Fruit fly (Drosophila melanogaster) whole organism, embryonic: Measurements from ENCODE around the gene Fitm.
A peak's percentile ranks its signal among the peaks of the same experiment; 100 is the strongest.

ENCODE experiments used
- C15 ChIP-seq: fragments of 200-800 bp; sonication (Bioruptor generic); IDR thresholded peaks from 3 replicates; pipeline ENCODE4 v1.3.6; 2022; ENCODE audit warnings: missing biosample characterization, missing genetic modification characterization
- CG10321 ChIP-seq: fragments of 200-800 bp; sonication (Bioruptor generic); IDR thresholded peaks from 2 replicates; pipeline ENCODE4 v1.3.6; 2022; ENCODE audit warnings: missing biosample characterization, missing genetic modification characterization
- CG12071 ChIP-seq: fragments of 200-800 bp; sonication (Bioruptor generic); optimal IDR thresholded peaks from 3 replicates; lab custom pipeline; 2018; ENCODE audit warnings: missing biosample characterization, mild to moderate bottlenecking, missing genetic modification characterization
- CG13123 ChIP-seq: fragments of 200-800 bp; sonication (Bioruptor generic); optimal IDR thresholded peaks from 2 replicates; lab custom pipeline; 2016; ENCODE audit warnings: missing biosample characterization, missing genetic modification characterization
- CG13296 ChIP-seq: fragments of 200-800 bp; sonication (Bioruptor generic); optimal IDR thresholded peaks from 3 replicates; lab custom pipeline; 2018; ENCODE audit warnings: missing biosample characterization, mild to moderate bottlenecking, missing genetic modification characterization
- CG15073 ChIP-seq: fragments of 200-800 bp; sonication (Bioruptor generic); optimal IDR thresholded peaks from 2 replicates; lab custom pipeline; 2016; ENCODE audit warnings: missing biosample characterization, missing genetic modification characterization
- CG30431 ChIP-seq: fragments of 200-800 bp; sonication (Bioruptor generic); optimal IDR thresholded peaks from 2 replicates; lab custom pipeline; 2017; ENCODE audit warnings: missing biosample characterization, missing genetic modification characterization
- CG32772 ChIP-seq: fragments of 200-800 bp; sonication (Bioruptor generic); IDR thresholded peaks from 2 replicates; pipeline ENCODE4 v1.3.6; 2022; ENCODE audit warnings: missing biosample characterization, missing genetic modification characterization
- CG33213 ChIP-seq: fragments of 200-800 bp; sonication (Bioruptor generic); optimal IDR thresholded peaks from 3 replicates; lab custom pipeline; 2016; ENCODE audit warnings: missing biosample characterization, missing genetic modification characterization
- CG34422 ChIP-seq: fragments of 200-800 bp; sonication (Bioruptor generic); IDR thresholded peaks from 3 replicates; pipeline ENCODE4 v1.3.6; 2022; ENCODE audit warnings: missing biosample characterization, missing genetic modification characterization
- CG3726 ChIP-seq: fragments of 200-800 bp; sonication (Bioruptor generic); IDR thresholded peaks from 3 replicates; pipeline ENCODE4, ENCODE4 v1.3.6; 2022; ENCODE audit warnings: missing biosample characterization, missing genetic modification characterization
- CG3995 ChIP-seq: fragments of 200-800 bp; sonication (Bioruptor generic); optimal IDR thresholded peaks from 3 replicates; lab custom pipeline; 2016; ENCODE audit warnings: missing biosample characterization, missing genetic modification characterization
- CG4424 ChIP-seq: fragments of 200-800 bp; sonication (Bioruptor generic); optimal IDR thresholded peaks from 3 replicates; lab custom pipeline; 2016; ENCODE audit warnings: missing biosample characterization, missing genetic modification characterization
- CG4617 ChIP-seq: fragments of 200-800 bp; sonication (Bioruptor generic); optimal IDR thresholded peaks from 3 replicates; lab custom pipeline; 2016; ENCODE audit warnings: missing biosample characterization, missing genetic modification characterization, borderline replicate concordance
- CG6272 ChIP-seq: fragments of 200-800 bp; sonication (Bioruptor generic); IDR thresholded peaks from 2 replicates; pipeline ENCODE4 v1.3.6; 2022; ENCODE audit warnings: missing biosample characterization, missing genetic modification characterization
- CG6683 ChIP-seq: fragments of 200-800 bp; sonication (Bioruptor generic); optimal IDR thresholded peaks from 2 replicates; lab custom pipeline; 2017; ENCODE audit warnings: missing biosample characterization, mild to moderate bottlenecking, missing genetic modification characterization, missing genetic modification reagents
- CG7372 ChIP-seq: fragments of 200-800 bp; sonication (Bioruptor generic); IDR thresholded peaks from 2 replicates; pipeline ENCODE4 v1.3.6; 2022; ENCODE audit warnings: missing biosample characterization, missing genetic modification characterization
- CG7963 ChIP-seq: fragments of 200-800 bp; sonication (Bioruptor generic); IDR thresholded peaks from 3 replicates; pipeline ENCODE4 v1.3.6; 2022; ENCODE audit warnings: missing biosample characterization, missing genetic modification characterization; ENCODE audit not compliant: partially characterized antibody
- CG9437 ChIP-seq: fragments of 200-800 bp; sonication (Bioruptor generic); optimal IDR thresholded peaks from 2 replicates; lab custom pipeline; 2018; ENCODE audit warnings: missing biosample characterization, mild to moderate bottlenecking, missing genetic modification characterization
- CG9727 ChIP-seq: fragments of 200-800 bp; sonication (Bioruptor generic); optimal IDR thresholded peaks from 3 replicates; lab custom pipeline; 2017; ENCODE audit warnings: missing biosample characterization, mild to moderate bottlenecking, missing genetic modification characterization
- CG9876 ChIP-seq: fragments of 200-800 bp; sonication (Bioruptor generic); optimal IDR thresholded peaks from 2 replicates; lab custom pipeline; 2016; ENCODE audit warnings: missing biosample characterization, missing genetic modification characterization
- CrebB ChIP-seq: fragments of 200-800 bp; sonication (Bioruptor generic); optimal IDR thresholded peaks from 3 replicates; lab custom pipeline; 2018; ENCODE audit warnings: missing biosample characterization, mild to moderate bottlenecking, missing genetic modification characterization
- D19B ChIP-seq: fragments of 200-800 bp; sonication (Bioruptor generic); optimal IDR thresholded peaks from 2 replicates; lab custom pipeline; 2017; ENCODE audit warnings: missing biosample characterization, mild to moderate bottlenecking, missing genetic modification characterization
- Hmx ChIP-seq: fragments of 200-800 bp; sonication (Bioruptor generic); optimal IDR thresholded peaks from 2 replicates; lab custom pipeline; 2016; ENCODE audit warnings: missing biosample characterization, missing genetic modification characterization
- Hr51 ChIP-seq, 2 experiments: fragments of 200-800 bp; sonication (Bioruptor generic); optimal IDR thresholded peaks; 2 replicates in 1 of 2; 3 replicates in 1 of 2; lab custom pipeline; 2016 to 2018; ENCODE audit warnings: missing biosample characterization in 2 of 2, missing genetic modification characterization in 2 of 2, mild to moderate bottlenecking in 1 of 2, moderate library complexity in 1 of 2
- Hr78 ChIP-seq, 2 experiments: fragments of 200-800 bp in 1 of 2; fragments of >200 bp in 1 of 2; sonication (Bioruptor generic) in 1 of 2; optimal IDR thresholded peaks; 2 replicates each; lab custom pipeline; 2017 to 2019; ENCODE audit warnings: missing biosample characterization in 2 of 2, missing genetic modification characterization in 2 of 2, mild to moderate bottlenecking in 1 of 2, moderate library complexity in 1 of 2
- Jarid2 ChIP-seq: fragments of 200-800 bp; sonication (Bioruptor generic); optimal IDR thresholded peaks from 3 replicates; lab custom pipeline; 2017; ENCODE audit warnings: mild to moderate bottlenecking, missing biosample characterization, missing genetic modification reagents, missing genetic modification characterization
- MTF-1 ChIP-seq: fragments of 200-800 bp; sonication (Bioruptor generic); optimal IDR thresholded peaks from 2 replicates; lab custom pipeline; 2018; ENCODE audit warnings: missing biosample characterization, mild to moderate bottlenecking, missing genetic modification characterization, borderline replicate concordance
- Meics ChIP-seq: fragments of 200-800 bp; sonication (Bioruptor generic); optimal IDR thresholded peaks from 2 replicates; lab custom pipeline; 2017; ENCODE audit warnings: missing biosample characterization, mild to moderate bottlenecking, missing genetic modification characterization
- Mrtf ChIP-seq: fragments of 200-800 bp; sonication (Bioruptor generic); IDR thresholded peaks from 3 replicates; pipeline ENCODE4 v1.3.6; 2022; ENCODE audit warnings: missing biosample characterization, missing genetic modification characterization
- Neu2 ChIP-seq: fragments of 200-800 bp; sonication (Bioruptor generic); optimal IDR thresholded peaks from 3 replicates; lab custom pipeline; 2016; ENCODE audit warnings: missing biosample characterization, missing genetic modification characterization, borderline replicate concordance
- Oaz ChIP-seq: fragments of 200-800 bp; sonication (Bioruptor generic); IDR thresholded peaks from 2 replicates; pipeline ENCODE4 v1.3.6; 2022; ENCODE audit warnings: missing biosample characterization, missing genetic modification characterization
- Ravus ChIP-seq: fragments of 200-800 bp; sonication (Bioruptor generic); IDR thresholded peaks from 2 replicates; pipeline ENCODE4 v1.3.6; 2022; ENCODE audit warnings: missing biosample characterization, missing genetic modification characterization
- Six4 ChIP-seq: fragments of 200-800 bp; sonication (Bioruptor generic); optimal IDR thresholded peaks from 2 replicates; lab custom pipeline; 2016; ENCODE audit warnings: missing biosample characterization, missing genetic modification characterization
- Sox100B ChIP-seq: fragments of 200-800 bp; sonication (Bioruptor generic); optimal IDR thresholded peaks from 3 replicates; lab custom pipeline; 2018; ENCODE audit warnings: missing biosample characterization, mild to moderate bottlenecking, missing genetic modification characterization
- TFAM ChIP-seq: fragments of 200-800 bp; sonication (Bioruptor generic); optimal IDR thresholded peaks from 2 replicates; lab custom pipeline; 2017; ENCODE audit warnings: missing biosample characterization, missing genetic modification characterization, inconsistent platforms
- caup ChIP-seq: fragments of 200-800 bp; sonication (Bioruptor generic); optimal IDR thresholded peaks from 3 replicates; lab custom pipeline; 2017; ENCODE audit warnings: missing biosample characterization, mild to moderate bottlenecking, missing genetic modification characterization, moderate library complexity; ENCODE audit not compliant: severe bottlenecking
- ci ChIP-seq: fragments of 200-800 bp; sonication (Bioruptor generic); IDR thresholded peaks from 3 replicates; pipeline ENCODE4 v1.3.6; 2022; ENCODE audit warnings: missing biosample characterization, missing genetic modification characterization
- corto ChIP-seq: fragments of 200-800 bp; sonication (Bioruptor generic); optimal IDR thresholded peaks from 2 replicates; lab custom pipeline; 2016; ENCODE audit warnings: missing biosample characterization, mild to moderate bottlenecking, missing genetic modification characterization, moderate library complexity
- crp ChIP-seq, 2 experiments: fragments of 200-800 bp; sonication (Bioruptor generic); optimal IDR thresholded peaks; 2 replicates in 1 of 2; 3 replicates in 1 of 2; lab custom pipeline; 2017; ENCODE audit warnings: missing biosample characterization in 2 of 2, missing genetic modification characterization in 2 of 2, mild to moderate bottlenecking in 1 of 2, moderate library complexity in 1 of 2
- dati ChIP-seq: fragments of 200-800 bp; sonication (Bioruptor generic); IDR thresholded peaks from 2 replicates; pipeline ENCODE4 v1.3.6; 2022; ENCODE audit warnings: missing biosample characterization, missing genetic modification characterization
- dimm ChIP-seq: fragments of 200-800 bp; sonication (Bioruptor generic); IDR thresholded peaks from 2 replicates; pipeline ENCODE4 v1.3.6; 2022; ENCODE audit warnings: missing biosample characterization, missing genetic modification characterization
- en ChIP-seq: fragments of 200-800 bp; sonication (Bioruptor generic); optimal IDR thresholded peaks from 2 replicates; lab custom pipeline; 2016; ENCODE audit warnings: missing biosample characterization, missing genetic modification characterization
- gce ChIP-seq: fragments of 200-800 bp; sonication (Bioruptor generic); IDR thresholded peaks from 3 replicates; pipeline ENCODE4 v1.3.6; 2022; ENCODE audit warnings: missing biosample characterization, missing genetic modification characterization
- grn ChIP-seq: fragments of 200-800 bp; sonication (Bioruptor generic); optimal IDR thresholded peaks from 3 replicates; lab custom pipeline; 2017; ENCODE audit warnings: missing biosample characterization, missing genetic modification characterization
- hbn ChIP-seq: fragments of 200-800 bp; sonication (Bioruptor generic); IDR thresholded peaks from 2 replicates; pipeline ENCODE4 v1.3.6; 2022; ENCODE audit warnings: missing biosample characterization, missing genetic modification characterization; ENCODE audit not compliant: partially characterized antibody
- pb ChIP-seq: fragments of 200-800 bp; sonication (Bioruptor generic); optimal IDR thresholded peaks from 3 replicates; lab custom pipeline; 2016; ENCODE audit warnings: missing biosample characterization, missing genetic modification characterization
- pros ChIP-seq: fragments of 200-800 bp; sonication (Bioruptor generic); optimal IDR thresholded peaks from 3 replicates; lab custom pipeline; 2019; ENCODE audit warnings: missing biosample characterization, mild to moderate bottlenecking, missing genetic modification characterization, moderate library complexity
- trh ChIP-seq: fragments of 200-800 bp; sonication (Bioruptor generic); optimal IDR thresholded peaks from 2 replicates; lab custom pipeline; 2016; ENCODE audit warnings: missing biosample characterization, missing genetic modification characterization
- usp ChIP-seq: fragments of >200 bp; optimal IDR thresholded peaks from 2 replicates; lab custom pipeline; 2017; ENCODE audit warnings: missing biosample characterization, missing genetic modification characterization

Gene Fitm

dm6 chr3L:5139312-5139711 is 6.6 kb downstream of the Fitm start, which contains the start of the genes Tcs5 and CHMP2B (continued):
- peak; percentile 99 for TF ChIP-seq CG9727 (GFP tag; lab: Kevin White, UChicago)
- TF ChIP-seq Six4 (GFP tag; lab: Kevin White, UChicago), result peak; percentile 100
- TF ChIP-seq CG3726 (GFP tag; lab: Robert Waterston, UW), result peak; percentile 100
- TF ChIP-seq CG32772 (GFP tag; lab: Robert Waterston, UW), result peak; percentile 100
- TF ChIP-seq Hr78 (GFP tag; optimal IDR thresholded peaks at IDR 0.05; lab: Kevin White, UChicago), result peak in 1 of 2 experiments; percentile 95
- TF ChIP-seq CG33213 (GFP tag; lab: Kevin White, UChicago), result peak; percentile 100
- no peak for TF ChIP-seq usp (GFP tag; lab: Kevin White, UChicago)
- TF ChIP-seq Hr51 (GFP tag; optimal IDR thresholded peaks at IDR 0.05; lab: Kevin White, UChicago), result peak; percentile 100
- TF ChIP-seq gce, result peak; percentile 100
- peak; percentile 100 for TF ChIP-seq ci (GFP tag; lab: Robert Waterston, UW)
- peak; percentile 99 for TF ChIP-seq pb (GFP tag; lab: Kevin White, UChicago)
- TF ChIP-seq hbn (GFP tag; lab: Robert Waterston, UW), result no peak
- TF ChIP-seq D19B (GFP tag; lab: Kevin White, UChicago), result peak; percentile 98
- peak; percentile 99 for TF ChIP-seq MTF-1 (GFP tag; lab: Kevin White, UChicago)
- TF ChIP-seq CG4424 (GFP tag; lab: Kevin White, UChicago), result peak; percentile 100
- peak; percentile 100 for TF ChIP-seq CG7372 (GFP tag; lab: Robert Waterston, UW)
- TF ChIP-seq CG15073, result peak; percentile 95
- peak; percentile 94 for TF ChIP-seq Jarid2 (GFP tag; lab: Kevin White, UChicago)
- peak; percentile 100 for TF ChIP-seq trh (GFP tag; lab: Kevin White, UChicago)
- peak; percentile 97 for TF ChIP-seq Neu2
- peak; percentile 100 for TF ChIP-seq CG30431 (GFP tag; lab: Kevin White, UChicago)
- peak; percentile 100 for TF ChIP-seq dati
- TF ChIP-seq C15 (GFP tag; lab: Robert Waterston, UW), result peak; percentile 100
- TF ChIP-seq CG6683, result peak; percentile 97
- peak; percentile 100 for TF ChIP-seq Mrtf (GFP tag; lab: Robert Waterston, UW)
- TF ChIP-seq CG6272 (GFP tag; lab: Robert Waterston, UW), result peak; percentile 100
- TF ChIP-seq CG12071, result peak; percentile 99
- peak; percentile 99 for TF ChIP-seq CG13123 (GFP tag; lab: Kevin White, UChicago)
- peak; percentile 96 for TF ChIP-seq TFAM
- peak; percentile 99 for TF ChIP-seq CrebB
- TF ChIP-seq CG13296, result peak; percentile 99
- TF ChIP-seq CG34422 (GFP tag; lab: Robert Waterston, UW), result peak; percentile 100
- peak; percentile 99 for TF ChIP-seq en
- peak; percentile 99 for TF ChIP-seq Meics (GFP tag; lab: Kevin White, UChicago)
- TF ChIP-seq corto (GFP tag; lab: Kevin White, UChicago), result peak; percentile 99
- TF ChIP-seq CG9876 (GFP tag; lab: Kevin White, UChicago), result peak; percentile 99
- peak; percentile 98 for TF ChIP-seq Sox100B (GFP tag; lab: Kevin White, UChicago)
- peak; percentile 100 for TF ChIP-seq Ravus (GFP tag; lab: Robert Waterston, UW)
- TF ChIP-seq CG7963 (GFP tag; lab: Robert Waterston, UW), result no peak
- peak; percentile 95 for TF ChIP-seq grn (GFP tag; lab: Kevin White, UChicago)
- peak; percentile 96 for TF ChIP-seq CG9437 (GFP tag; lab: Kevin White, UChicago)
- peak; percentile 80 for TF ChIP-seq pros
- TF ChIP-seq CG3995 (GFP tag; lab: Kevin White, UChicago), result peak; percentile 89
- TF ChIP-seq Oaz (GFP tag; lab: Robert Waterston, UW), result peak; percentile 100
- TF ChIP-seq CG10321 (GFP tag; lab: Robert Waterston, UW), result peak; percentile 91
- TF ChIP-seq Hmx (GFP tag; lab: Kevin White, UChicago), result no peak
- peak; percentile 100 for TF ChIP-seq CG4617 (GFP tag; lab: Kevin White, UChicago)
- TF ChIP-seq dimm, result peak; percentile 100
- peak; percentile 100 for TF ChIP-seq caup (GFP tag; lab: Kevin White, UChicago)
- TF ChIP-seq crp (GFP tag; optimal IDR thresholded peaks at IDR 0.05; lab: Kevin White, UChicago), result peak; percentile 95 to 96
